Fruit fly (Drosophila melanogaster) whole organism, adult: ENCODE data around the gene CG42337.

ENCODE experiments used
- CG11617 ChIP-seq: fragments of 200-800 bp; sonication (Bioruptor generic); optimal IDR thresholded peaks from 2 replicates; lab custom pipeline; 2017; ENCODE audit warnings: mild to moderate bottlenecking, missing biosample characterization, missing genetic modification reagents, missing genetic modification characterization
- CG12768 ChIP-seq: fragments of 200-800 bp; sonication (Bioruptor generic); optimal IDR thresholded peaks from 2 replicates; lab custom pipeline; 2017; ENCODE audit warnings: missing biosample characterization, missing genetic modification characterization, mild to moderate bottlenecking, moderate library complexity, missing genetic modification reagents
- CG1620 ChIP-seq: fragments of 200-800 bp; sonication (Bioruptor generic); optimal IDR thresholded peaks from 2 replicates; lab custom pipeline; 2016; ENCODE audit warnings: missing biosample characterization, missing genetic modification characterization
- CG7045 ChIP-seq: fragments of 200-800 bp; sonication (Bioruptor generic); optimal IDR thresholded peaks from 2 replicates; lab custom pipeline; 2017; ENCODE audit warnings: missing biosample characterization, mild to moderate bottlenecking, missing genetic modification characterization
- CG7101 ChIP-seq: fragments of 200-800 bp; sonication (Bioruptor generic); optimal IDR thresholded peaks from 2 replicates; lab custom pipeline; 2018; ENCODE audit warnings: missing biosample characterization, mild to moderate bottlenecking, missing genetic modification characterization, moderate library complexity
- cic ChIP-seq: fragments of 200-800 bp; sonication (Bioruptor generic); optimal IDR thresholded peaks from 2 replicates; lab custom pipeline; 2017; ENCODE audit warnings: missing biosample characterization, mild to moderate bottlenecking, missing genetic modification characterization, moderate library complexity
- kay ChIP-seq: fragments of 200-800 bp; sonication (Bioruptor generic); peaks from one replicate; lab custom pipeline; 2016; ENCODE audit warnings: missing biosample characterization, missing genetic modification characterization, borderline replicate concordance
- ovo ChIP-seq: fragments of 200-800 bp; sonication (Bioruptor generic); optimal IDR thresholded peaks from 2 replicates; lab custom pipeline; 2016; ENCODE audit warnings: missing biosample characterization, missing genetic modification characterization

DNA sequence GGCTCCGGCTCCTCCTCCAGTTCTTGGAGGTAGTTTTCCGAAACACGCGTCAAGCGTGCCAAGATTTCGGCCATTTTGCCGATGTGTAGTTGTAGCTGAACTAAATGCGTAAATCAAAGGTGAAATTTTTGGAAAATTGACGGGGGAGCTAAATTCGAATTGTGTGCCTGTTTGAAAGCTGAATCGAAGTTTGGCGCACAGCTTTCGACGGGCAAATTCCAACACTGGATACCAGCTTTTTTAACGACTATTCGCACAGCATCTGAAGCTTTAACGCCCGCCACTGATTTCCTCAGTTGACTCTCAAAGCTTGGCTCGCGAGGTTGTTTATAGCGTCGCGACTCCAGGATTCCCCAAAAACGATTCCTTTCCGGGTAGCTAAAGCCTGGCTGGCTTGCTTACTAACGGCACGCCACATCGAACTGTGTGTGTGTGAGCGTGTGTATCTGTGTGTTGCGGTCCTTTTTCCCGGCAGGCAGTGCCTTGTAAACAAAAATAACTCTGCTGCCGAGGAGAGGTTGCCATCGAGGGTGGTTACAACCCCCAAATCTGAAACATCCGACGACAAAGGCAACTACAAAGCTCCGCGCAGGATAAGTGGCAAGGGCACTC lies 16.9 kb upstream of the CG42337 start, which contains the start of the genes CG10510 and CG10508:
- TF ChIP-seq ovo (GFP tag; lab: Kevin White, UChicago) (no peak), kay (GFP tag; lab: Kevin White, UChicago) (no peak), CG1620 (GFP tag; lab: Kevin White, UChicago) (no peak), CG12768 (GFP tag; lab: Kevin White, UChicago) (no peak), cic (GFP tag; lab: Kevin White, UChicago) (no peak), CG11617 (GFP tag; lab: Kevin White, UChicago) (no peak), CG7101 (tag; lab: Kevin White, UChicago) (no peak), CG7045 (GFP tag; lab: Kevin White, UChicago) (no peak)
